Fruit fly (Drosophila melanogaster) whole organism, prepupa: ENCODE results near the gene Dr.

Source experiments
- Blimp-1 ChIP-seq: fragments of 200-800 bp; sonication (Bioruptor generic); optimal IDR thresholded peaks from 3 replicates; lab custom pipeline; 2017; ENCODE audit warnings: missing biosample characterization, missing genetic modification characterization, mild to moderate bottlenecking, moderate library complexity, missing genetic modification reagents
- CG10631 ChIP-seq: fragments of 200-800 bp; sonication (Bioruptor generic); optimal IDR thresholded peaks from 2 replicates; lab custom pipeline; 2016; ENCODE audit warnings: missing biosample characterization, missing genetic modification characterization
- CG10669 ChIP-seq: fragments of 200-800 bp; sonication (Bioruptor generic); optimal IDR thresholded peaks from 3 replicates; lab custom pipeline; 2018; ENCODE audit warnings: missing biosample characterization, mild to moderate bottlenecking, missing genetic modification characterization, moderate library complexity
- CG11294 ChIP-seq: fragments of 200-800 bp; sonication (Bioruptor generic); IDR thresholded peaks from 2 replicates; pipeline ENCODE4 v1.3.6; 2022; ENCODE audit warnings: missing biosample characterization, missing genetic modification characterization
- CG11762 ChIP-seq: fragments of 200-800 bp; sonication (Bioruptor generic); optimal IDR thresholded peaks from 3 replicates; lab custom pipeline; 2016; ENCODE audit warnings: missing biosample characterization, missing genetic modification characterization; ENCODE audit not compliant: insufficient read depth
- CG16779 ChIP-seq: fragments of 200-800 bp; sonication (Bioruptor generic); optimal IDR thresholded peaks from 3 replicates; lab custom pipeline; 2017; ENCODE audit warnings: missing biosample characterization, mild to moderate bottlenecking, missing genetic modification characterization
- CG3032 ChIP-seq: fragments of 200-800 bp; optimal IDR thresholded peaks from 2 replicates; lab custom pipeline; 2019; ENCODE audit warnings: missing biosample characterization, mild to moderate bottlenecking, missing genetic modification characterization, moderate library complexity
- CG32006 ChIP-seq: fragments of 200-800 bp; sonication (Bioruptor generic); optimal IDR thresholded peaks from 3 replicates; lab custom pipeline; 2017; ENCODE audit warnings: missing biosample characterization, mild to moderate bottlenecking, missing genetic modification characterization
- CG3919 ChIP-seq: fragments of 200-800 bp; sonication (Bioruptor generic); optimal IDR thresholded peaks from 3 replicates; lab custom pipeline; 2016; ENCODE audit warnings: missing biosample characterization, missing genetic modification characterization
- CG6276 ChIP-seq: fragments of 200-800 bp; sonication (Bioruptor generic); optimal IDR thresholded peaks from 2 replicates; lab custom pipeline; 2017; ENCODE audit warnings: missing biosample characterization, mild to moderate bottlenecking, missing genetic modification characterization
- CG6792 ChIP-seq: fragments of 200-800 bp; sonication (Bioruptor generic); optimal IDR thresholded peaks from 3 replicates; lab custom pipeline; 2016; ENCODE audit warnings: missing biosample characterization, missing genetic modification characterization
- CG7368 ChIP-seq: fragments of 200-800 bp; sonication (Bioruptor generic); optimal IDR thresholded peaks from 3 replicates; lab custom pipeline; 2016; ENCODE audit warnings: missing biosample characterization, missing genetic modification characterization
- CG8119 ChIP-seq: fragments of 200-800 bp; sonication (Bioruptor generic); IDR thresholded peaks from 3 replicates; pipeline ENCODE4 v1.3.6; 2022; ENCODE audit warnings: missing biosample characterization, missing genetic modification characterization
- CG9139 ChIP-seq: fragments of 200-800 bp; sonication (Bioruptor generic); optimal IDR thresholded peaks from 3 replicates; lab custom pipeline; 2017; ENCODE audit warnings: missing biosample characterization, mild to moderate bottlenecking, missing genetic modification characterization
- Eip75B ChIP-seq: fragments of 200-800 bp; sonication (Bioruptor generic); optimal IDR thresholded peaks from 3 replicates; lab custom pipeline; 2016; ENCODE audit warnings: missing biosample characterization, missing genetic modification characterization
- Eip93F ChIP-seq: fragments of 200-800 bp; sonication (Bioruptor generic); optimal IDR thresholded peaks from 2 replicates; lab custom pipeline; 2016; ENCODE audit warnings: missing biosample characterization, mild to moderate bottlenecking, missing genetic modification characterization
- Ets21C ChIP-seq: fragments of 200-800 bp; sonication (Bioruptor generic); optimal IDR thresholded peaks from 3 replicates; lab custom pipeline; 2016; ENCODE audit warnings: missing biosample characterization, missing genetic modification characterization
- Ets96B ChIP-seq: fragments of 200-800 bp; optimal IDR thresholded peaks from 2 replicates; lab custom pipeline; 2019; ENCODE audit warnings: missing biosample characterization, mild to moderate bottlenecking, missing genetic modification characterization, moderate library complexity
- Gug ChIP-seq: fragments of 200-800 bp; sonication (Bioruptor generic); IDR thresholded peaks from 2 replicates; pipeline ENCODE4 v1.3.6; 2022; ENCODE audit warnings: missing biosample characterization, missing genetic modification characterization
- Hr38 ChIP-seq: sonication (Bioruptor generic); optimal IDR thresholded peaks from 2 replicates; lab custom pipeline; 2016; ENCODE audit warnings: missing biosample characterization, missing genetic modification characterization
- Hr39 ChIP-seq: fragments of 200-800 bp; sonication (Bioruptor generic); optimal IDR thresholded peaks from 2 replicates; lab custom pipeline; 2016; ENCODE audit warnings: missing biosample characterization, missing genetic modification characterization
- Lpt ChIP-seq: fragments of 200-800 bp; sonication (Bioruptor generic); optimal IDR thresholded peaks from 3 replicates; lab custom pipeline; 2016; ENCODE audit warnings: missing biosample characterization, missing genetic modification characterization
- OdsH ChIP-seq: fragments of 200-800 bp; sonication (Bioruptor generic); optimal IDR thresholded peaks from 3 replicates; lab custom pipeline; 2016; ENCODE audit warnings: missing biosample characterization, missing genetic modification characterization
- Smox ChIP-seq: fragments of 200-800 bp; sonication (Bioruptor generic); optimal IDR thresholded peaks from 3 replicates; lab custom pipeline; 2016; ENCODE audit warnings: missing biosample characterization, missing genetic modification characterization
- Sox14 ChIP-seq: fragments of 200-800 bp; sonication (Bioruptor generic); optimal IDR thresholded peaks from 3 replicates; lab custom pipeline; 2016; ENCODE audit warnings: missing biosample characterization, missing genetic modification characterization
- achi ChIP-seq: fragments of 200-800 bp; sonication (Bioruptor generic); optimal IDR thresholded peaks from 3 replicates; lab custom pipeline; 2016; ENCODE audit warnings: missing biosample characterization, missing genetic modification characterization
- acj6 ChIP-seq: fragments of 200-800 bp; sonication (Bioruptor generic); optimal IDR thresholded peaks from 3 replicates; lab custom pipeline; 2016; ENCODE audit warnings: missing biosample characterization, missing genetic modification characterization
- cyc ChIP-seq: fragments of 200-800 bp; sonication (Bioruptor generic); optimal IDR thresholded peaks from 3 replicates; lab custom pipeline; 2016; ENCODE audit warnings: missing biosample characterization, missing genetic modification characterization
- dac ChIP-seq: fragments of 200-800 bp; sonication (Bioruptor generic); optimal IDR thresholded peaks from 2 replicates; lab custom pipeline; 2017; ENCODE audit warnings: missing biosample characterization, mild to moderate bottlenecking, missing genetic modification characterization
- dsx ChIP-seq: fragments of 200-800 bp; optimal IDR thresholded peaks from 3 replicates; lab custom pipeline; 2019; ENCODE audit warnings: missing biosample characterization, mild to moderate bottlenecking, missing genetic modification characterization, moderate library complexity; ENCODE audit not compliant: poor library complexity, severe bottlenecking
- eg ChIP-seq: fragments of 200-800 bp; sonication (Bioruptor generic); IDR thresholded peaks from 3 replicates; pipeline ENCODE4 v1.3.6; 2022; ENCODE audit warnings: missing biosample characterization, missing genetic modification characterization
- fkh ChIP-seq: fragments of 200-800 bp; sonication (Bioruptor generic); optimal IDR thresholded peaks from 3 replicates; lab custom pipeline; 2017; ENCODE audit warnings: missing biosample characterization, mild to moderate bottlenecking, missing genetic modification characterization, moderate library complexity
- net ChIP-seq: fragments of 200-800 bp; sonication (Bioruptor generic); optimal IDR thresholded peaks from 3 replicates; lab custom pipeline; 2016; ENCODE audit warnings: missing biosample characterization, missing genetic modification characterization
- pdm3 ChIP-seq: fragments of 200-800 bp; sonication (Bioruptor generic); optimal IDR thresholded peaks from 3 replicates; lab custom pipeline; 2016; ENCODE audit warnings: missing biosample characterization, missing genetic modification characterization
- salr ChIP-seq, 2 experiments: fragments of 200-800 bp; sonication (Bioruptor generic); optimal IDR thresholded peaks; 3 replicates each; lab custom pipeline; 2016 to 2018; ENCODE audit warnings: missing biosample characterization in 2 of 2, missing genetic modification characterization in 2 of 2, mild to moderate bottlenecking in 1 of 2
- spab ChIP-seq: fragments of 200-800 bp; sonication (Bioruptor generic); optimal IDR thresholded peaks from 2 replicates; lab custom pipeline; 2017; ENCODE audit warnings: missing biosample characterization, mild to moderate bottlenecking, missing genetic modification characterization, missing genetic modification reagents
- ss ChIP-seq, 2 experiments: fragments of 200-800 bp; sonication (Bioruptor generic); optimal IDR thresholded peaks; 2 replicates in 1 of 2; 3 replicates in 1 of 2; lab custom pipeline; 2017 to 2018; ENCODE audit warnings: mild to moderate bottlenecking in 2 of 2, missing biosample characterization in 2 of 2, missing genetic modification characterization in 2 of 2, moderate library complexity in 1 of 2
- topi ChIP-seq: fragments of 200-800 bp; sonication (Bioruptor generic); optimal IDR thresholded peaks from 3 replicates; lab custom pipeline; 2016; ENCODE audit warnings: missing biosample characterization, missing genetic modification characterization
- vri ChIP-seq: fragments of 200-800 bp; sonication (Bioruptor generic); optimal IDR thresholded peaks from 3 replicates; lab custom pipeline; 2016; ENCODE audit warnings: missing biosample characterization, mild to moderate bottlenecking, missing genetic modification characterization

The Dr gene

DNA sequence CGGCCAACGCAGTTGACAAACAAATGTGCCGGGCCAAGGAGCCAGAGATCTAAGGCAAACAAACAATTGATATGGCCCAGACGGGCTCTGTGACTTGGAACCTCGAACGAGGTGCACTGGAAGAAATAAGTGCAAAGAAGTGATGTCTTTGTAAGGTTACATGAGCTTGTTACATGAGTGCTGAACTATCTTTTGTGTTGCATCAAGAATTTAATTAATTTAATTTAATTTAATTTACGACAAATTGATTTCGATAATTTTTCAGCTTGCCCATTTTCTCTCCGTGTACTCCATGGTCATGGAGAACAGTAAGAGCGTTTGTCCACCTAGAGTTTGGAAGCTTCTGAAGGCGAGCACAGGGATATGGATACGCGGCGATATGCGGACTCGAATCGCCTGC is 6.2 kb upstream of the Dr start (continued):
- TF ChIP-seq CG6792 (GFP tag; lab: Kevin White, UChicago) (no peak), CG7368 (GFP tag; lab: Kevin White, UChicago) (no peak), Blimp-1 (GFP tag; lab: Kevin White, UChicago) (no peak), salr (GFP tag; optimal IDR thresholded peaks at IDR 0.05; lab: Kevin White, UChicago) (no peak), CG8119 (0 out of 3 replicates have a peak, but pooled peaks have one; percentile 18), dsx (peak; percentile 4), topi (peak; percentile 27), net (GFP tag; lab: Kevin White, UChicago) (no peak), Hr39 (GFP tag; lab: Kevin White, UChicago) (peak; percentile 37), CG11294 (no peak), dac (GFP tag; lab: Kevin White, UChicago) (no peak), Ets96B (tag; lab: Kevin White, UChicago) (peak; percentile 43), CG10669 (no peak), CG3919 (GFP tag; lab: Kevin White, UChicago) (peak; percentile 38), fkh (GFP tag; lab: Kevin White, UChicago) (no peak), Eip75B (peak; percentile 25), CG11762 (no peak), eg (GFP tag; lab: Robert Waterston, UW) (no peak), Smox (GFP tag; lab: Kevin White, UChicago) (peak; percentile 1), Hr38 (no peak), CG10631 (GFP tag; lab: Kevin White, UChicago) (peak; percentile 7), Ets21C (GFP tag; lab: Kevin White, UChicago) (no peak), CG6276 (GFP tag; lab: Kevin White, UChicago) (no peak), vri (GFP tag; lab: Kevin White, UChicago) (peak; percentile 36), pdm3 (GFP tag; lab: Kevin White, UChicago) (peak; percentile 21), achi (GFP tag; lab: Kevin White, UChicago) (peak; percentile 48), spab (peak; percentile 10), OdsH (GFP tag; lab: Kevin White, UChicago) (peak; percentile 28), CG32006 (peak; percentile 25), acj6 (GFP tag; lab: Kevin White, UChicago) (peak; percentile 12), CG3032 (tag; lab: Kevin White, UChicago) (peak; percentile 27), cyc (peak; percentile 26), Sox14 (GFP tag; lab: Kevin White, UChicago) (peak; percentile 25), Gug (GFP tag; lab: Robert Waterston, UW) (no peak)
- TF ChIP-seq, all 60 proteins: peak for 28

DNA sequence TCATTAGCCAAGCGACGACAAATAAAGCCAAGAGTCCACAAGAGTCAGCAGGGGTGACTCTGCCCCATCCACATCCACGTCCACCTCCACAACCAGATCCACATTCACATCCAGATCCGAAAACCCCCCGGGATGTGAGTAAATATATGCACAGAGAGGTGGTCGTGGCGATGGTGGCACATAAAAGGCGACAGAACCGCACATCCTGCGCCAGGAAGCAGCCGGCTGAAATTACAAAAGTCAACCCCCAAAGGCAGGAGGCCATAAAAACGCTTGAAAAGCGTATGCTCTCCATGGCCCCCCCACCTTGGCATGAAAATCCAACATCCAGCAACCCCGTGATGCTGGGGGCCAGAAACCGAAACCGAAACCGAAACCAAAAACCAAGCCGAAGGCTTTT is 5.5 kb upstream of the Dr start:
- TF ChIP-seq CG10669 (no peak), ss (GFP tag; optimal IDR thresholded peaks at IDR 0.05; lab: Kevin White, UChicago) (no peak), dsx (no peak), Eip93F (GFP tag; lab: Kevin White, UChicago) (no peak), CG9139 (no peak), topi (no peak), Lpt (no peak), CG16779 (tag; lab: Kevin White, UChicago) (no peak)

DNA sequence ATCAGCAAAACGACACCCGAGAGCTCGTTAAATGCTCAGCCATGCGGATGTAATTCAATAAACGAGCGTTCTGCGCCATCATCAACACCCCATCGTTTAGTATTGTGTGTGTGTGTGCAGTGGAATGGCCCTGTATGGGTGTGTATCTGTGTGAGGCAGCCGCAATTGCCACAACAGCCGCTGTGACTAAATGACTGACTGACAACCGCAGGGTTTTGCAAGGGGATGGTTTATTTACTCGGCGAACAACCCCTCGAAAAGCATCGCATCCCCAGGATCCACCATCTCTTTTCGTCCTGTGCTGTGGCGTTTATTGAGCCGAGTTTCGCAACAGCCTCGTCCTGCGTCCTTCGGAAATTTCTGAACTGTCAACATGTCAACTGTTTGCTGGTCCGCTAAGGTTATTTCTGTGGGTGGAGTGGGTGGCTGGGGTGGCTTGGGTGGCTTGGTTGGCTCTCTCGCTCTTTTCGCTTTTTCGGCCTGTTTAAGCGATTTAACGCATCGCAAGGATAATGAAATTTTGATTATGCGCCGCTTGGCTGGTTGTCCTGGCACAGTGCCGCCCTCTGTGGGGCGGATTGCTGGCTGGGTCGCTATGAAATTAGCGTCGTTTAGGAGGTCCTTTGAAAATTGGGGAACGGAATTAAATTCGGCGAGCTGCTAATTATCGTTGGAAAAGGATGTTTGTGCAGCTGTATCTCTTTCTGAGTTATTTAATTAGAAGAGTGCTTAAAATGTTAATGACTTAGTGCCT is 3.2 kb upstream of the Dr start:
- TF ChIP-seq fkh (GFP tag; lab: Kevin White, UChicago) (peak; percentile 17), acj6 (GFP tag; lab: Kevin White, UChicago) (no peak), dac (GFP tag; lab: Kevin White, UChicago) (no peak), ss (GFP tag; optimal IDR thresholded peaks at IDR 0.05; lab: Kevin White, UChicago) (no peak)
